Worm (Caenorhabditis elegans): ENCODE data around the gene irg-3.

irg-3 gene

DNA sequence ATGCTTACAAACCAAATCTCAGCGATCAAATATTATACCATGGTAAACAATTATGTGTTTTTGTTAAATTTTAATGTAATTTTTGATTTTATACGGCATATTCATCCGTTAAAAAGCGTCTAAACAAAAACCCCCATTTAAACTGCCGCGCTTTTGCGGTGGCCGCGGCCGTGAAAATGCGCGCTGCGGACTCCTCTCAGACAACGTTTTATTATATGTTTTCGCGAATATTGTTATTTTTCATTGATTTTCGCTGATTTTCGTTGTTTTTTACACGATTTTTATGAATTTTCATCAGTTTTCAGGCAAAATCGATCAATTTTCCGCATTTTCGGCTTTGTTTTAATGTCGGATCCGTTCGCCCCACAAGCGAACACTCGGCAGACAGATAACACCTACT, 46.2 kb downstream of the irg-3 start, which contains the start of gene W02H5.19:
W02H5.19 (plus strand) TSS at position 346 of the 400 bp plus-strand sequence.
- no peak for TF ChIP-seq mdl-1 (tag; optimal IDR thresholded peaks at IDR 0.05)
- 0 out of 2 replicates have a peak, but pooled peaks have one; percentile 25 for TF ChIP-seq D1046.2 (GFP tag; IDR thresholded peaks at IDR 0.05)
- TF ChIP-seq F10B5.3 (tag; optimal IDR thresholded peaks at IDR 0.05), result peak; percentile 67
- peak; percentile 73 for TF ChIP-seq madf-9 (GFP tag; conservative IDR thresholded peaks at IDR 0.05)
- TF ChIP-seq duxl-1 (tag; optimal IDR thresholded peaks at IDR 0.05; ENCODE audit: poor library complexity), result peak; percentile 90
- no peak for TF ChIP-seq ama-1 (optimal IDR thresholded peaks at IDR 0.05)
- TF ChIP-seq aly-2 (tag; optimal IDR thresholded peaks at IDR 0.05), result no peak
- peak; percentile 60 for TF ChIP-seq rbr-2 (tag; optimal IDR thresholded peaks at IDR 0.05)
- TF ChIP-seq saeg-2 (GFP tag; IDR thresholded peaks at IDR 0.05), result no peak
- TF ChIP-seq hlh-11 (tag; optimal IDR thresholded peaks at IDR 0.05), result peak; percentile 65
- TF ChIP-seq snpc-1.2 (GFP tag; IDR thresholded peaks at IDR 0.05), result no peak
- peak in 1 of 2 experiments; percentile 85 for TF ChIP-seq lsy-2 (tag; optimal IDR thresholded peaks at IDR 0.05)
- TF ChIP-seq Y75B8A.6 (GFP tag; IDR thresholded peaks at IDR 0.05), result no peak
- TF ChIP-seq dve-1 (tag; optimal IDR thresholded peaks at IDR 0.05; ENCODE audit: insufficient read depth), result peak; percentile 72
- TF ChIP-seq mxl-3 (GFP tag; optimal IDR thresholded peaks at IDR 0.05), result peak; percentile 30
- no peak for TF ChIP-seq mxl-2 (GFP tag; conservative IDR thresholded peaks at IDR 0.05)
- peak; percentile 46 for TF ChIP-seq hlh-30 (tag; optimal IDR thresholded peaks at IDR 0.05; ENCODE audit: insufficient read depth)
- TF ChIP-seq unc-62 (GFP tag; optimal IDR thresholded peaks at IDR 0.05 in 1 of 2), result no peak
- no peak for TF ChIP-seq unc-62 (tag; optimal IDR thresholded peaks at IDR 0.05)
- TF ChIP-seq ctbp-1 (GFP tag; IDR thresholded peaks at IDR 0.05), result no peak
- TF ChIP-seq nhr-48 (tag; optimal IDR thresholded peaks at IDR 0.05), result peak; percentile 2
- peak; percentile 13; the same call in 1 of the 2 replicates for TF ChIP-seq php-3 (GFP tag; IDR thresholded peaks at IDR 0.05)
- peak; percentile 72 for TF ChIP-seq nhr-102 (tag; optimal IDR thresholded peaks at IDR 0.05)
- TF ChIP-seq lin-13 (GFP tag; optimal IDR thresholded peaks at IDR 0.05), result no peak
- TF ChIP-seq nhr-28 (tag; optimal IDR thresholded peaks at IDR 0.05), result peak; percentile 27
- no peak for TF ChIP-seq set-16 (GFP tag; IDR thresholded peaks at IDR 0.05)
- no peak for TF ChIP-seq lim-7 (GFP tag; IDR thresholded peaks at IDR 0.05)
- TF ChIP-seq nhr-111 (GFP tag; optimal IDR thresholded peaks at IDR 0.05), result no peak
- no peak for TF ChIP-seq skn-1 (tag; optimal IDR thresholded peaks at IDR 0.05)
- TF ChIP-seq vab-7 (GFP tag; IDR thresholded peaks at IDR 0.05), result peak; percentile 35; the same call in 1 of the 2 replicates
- peak; percentile 96 for TF ChIP-seq ZK337.2 (GFP tag; IDR thresholded peaks at IDR 0.05)
- no peak for TF ChIP-seq jun-1 (tag; optimal IDR thresholded peaks at IDR 0.05)
- no peak for TF ChIP-seq nhr-25 (tag; optimal IDR thresholded peaks at IDR 0.05; ENCODE audit: borderline replicate concordance, insufficient read depth)
- TF ChIP-seq ceh-62 (tag; optimal IDR thresholded peaks at IDR 0.05), result no peak
- 0 out of 2 replicates have a peak, but pooled peaks have one; percentile 30 for TF ChIP-seq T26A8.4 (GFP tag; IDR thresholded peaks at IDR 0.05)
- TF ChIP-seq mes-2 (tag; optimal IDR thresholded peaks at IDR 0.05; ENCODE audit: poor library complexity, severe bottlenecking), result peak; percentile 100
- TF ChIP-seq fkh-10 (GFP tag; optimal IDR thresholded peaks at IDR 0.05), result no peak
- peak; percentile 15 to 28 for TF ChIP-seq daf-16 (GFP tag; optimal IDR thresholded peaks at IDR 0.05)
- TF ChIP-seq daf-16 (tag; optimal IDR thresholded peaks at IDR 0.05), result peak; percentile 52
- no peak for TF ChIP-seq cey-2 (tag; optimal IDR thresholded peaks at IDR 0.05; ENCODE audit: borderline replicate concordance, insufficient read depth)
- TF ChIP-seq nhr-11 (tag; optimal IDR thresholded peaks at IDR 0.05), result no peak
- no peak for TF ChIP-seq ZK546.5 (tag; optimal IDR thresholded peaks at IDR 0.05)
- peak; percentile 61; the same call in 1 of the 2 replicates for TF ChIP-seq Y48G9A.11 (GFP tag; IDR thresholded peaks at IDR 0.05)
- TF ChIP-seq hif-1 (tag; optimal IDR thresholded peaks at IDR 0.05), result peak in 1 of 2 experiments; percentile 91
- 0 out of 2 replicates have a peak, but pooled peaks have one; percentile 32 for TF ChIP-seq ceh-20 (GFP tag; IDR thresholded peaks at IDR 0.05)
- TF ChIP-seq R02D3.7 (tag; optimal IDR thresholded peaks at IDR 0.05), result no peak
- 0 out of 2 replicates have a peak, but pooled peaks have one; percentile 19 for TF ChIP-seq arid-1 (GFP tag; conservative IDR thresholded peaks at IDR 0.05)
- TF ChIP-seq nhr-10 (tag; optimal IDR thresholded peaks at IDR 0.05), result no peak
- TF ChIP-seq spr-1 (tag; optimal IDR thresholded peaks at IDR 0.05), result no peak
- no peak for TF ChIP-seq daf-19 (GFP tag; conservative IDR thresholded peaks at IDR 0.05)
